Fruit fly (Drosophila melanogaster) whole organism, prepupa: ENCODE results near the gene Tango6.

Source experiments
- CG10631 ChIP-seq: fragments of 200-800 bp; sonication (Bioruptor generic); optimal IDR thresholded peaks from 2 replicates; lab custom pipeline; 2016; ENCODE audit warnings: missing biosample characterization, missing genetic modification characterization
- CG10669 ChIP-seq: fragments of 200-800 bp; sonication (Bioruptor generic); optimal IDR thresholded peaks from 3 replicates; lab custom pipeline; 2018; ENCODE audit warnings: missing biosample characterization, mild to moderate bottlenecking, missing genetic modification characterization, moderate library complexity
- CG11902 ChIP-seq: fragments of 200-800 bp; sonication (Bioruptor generic); optimal IDR thresholded peaks from 3 replicates; lab custom pipeline; 2016; ENCODE audit warnings: missing biosample characterization, missing genetic modification characterization
- CG15336 ChIP-seq: fragments of 200-800 bp; sonication (Bioruptor generic); IDR thresholded peaks from 2 replicates; pipeline ENCODE4 v1.3.6; 2022; ENCODE audit warnings: missing biosample characterization, missing genetic modification characterization
- CG16779 ChIP-seq: fragments of 200-800 bp; sonication (Bioruptor generic); optimal IDR thresholded peaks from 3 replicates; lab custom pipeline; 2017; ENCODE audit warnings: missing biosample characterization, mild to moderate bottlenecking, missing genetic modification characterization
- CG3032 ChIP-seq: fragments of 200-800 bp; optimal IDR thresholded peaks from 2 replicates; lab custom pipeline; 2019; ENCODE audit warnings: missing biosample characterization, mild to moderate bottlenecking, missing genetic modification characterization, moderate library complexity
- CG31627 ChIP-seq: fragments of 200-800 bp; sonication (Bioruptor generic); optimal IDR thresholded peaks from 3 replicates; lab custom pipeline; 2016; ENCODE audit warnings: missing biosample characterization, missing genetic modification characterization
- CG32006 ChIP-seq: fragments of 200-800 bp; sonication (Bioruptor generic); optimal IDR thresholded peaks from 3 replicates; lab custom pipeline; 2017; ENCODE audit warnings: missing biosample characterization, mild to moderate bottlenecking, missing genetic modification characterization
- CG34406 ChIP-seq: fragments of 200-800 bp; sonication (Bioruptor generic); optimal IDR thresholded peaks from 3 replicates; lab custom pipeline; 2016; ENCODE audit warnings: missing biosample characterization, missing genetic modification characterization
- CG6276 ChIP-seq: fragments of 200-800 bp; sonication (Bioruptor generic); optimal IDR thresholded peaks from 2 replicates; lab custom pipeline; 2017; ENCODE audit warnings: missing biosample characterization, mild to moderate bottlenecking, missing genetic modification characterization
- CG6808 ChIP-seq: fragments of 200-800 bp; sonication (Bioruptor generic); optimal IDR thresholded peaks from 3 replicates; lab custom pipeline; 2017; ENCODE audit warnings: missing biosample characterization, missing genetic modification characterization, mild to moderate bottlenecking, moderate library complexity, missing genetic modification reagents
- Eip75B ChIP-seq: fragments of 200-800 bp; sonication (Bioruptor generic); optimal IDR thresholded peaks from 3 replicates; lab custom pipeline; 2016; ENCODE audit warnings: missing biosample characterization, missing genetic modification characterization
- Eip78C ChIP-seq: fragments of 200-800 bp; sonication (Bioruptor generic); peaks from one replicate; lab custom pipeline; 2016; ENCODE audit warnings: missing biosample characterization, missing genetic modification characterization
- Eip93F ChIP-seq: fragments of 200-800 bp; sonication (Bioruptor generic); optimal IDR thresholded peaks from 2 replicates; lab custom pipeline; 2016; ENCODE audit warnings: missing biosample characterization, mild to moderate bottlenecking, missing genetic modification characterization
- Gug ChIP-seq: fragments of 200-800 bp; sonication (Bioruptor generic); IDR thresholded peaks from 2 replicates; pipeline ENCODE4 v1.3.6; 2022; ENCODE audit warnings: missing biosample characterization, missing genetic modification characterization
- Hr39 ChIP-seq: fragments of 200-800 bp; sonication (Bioruptor generic); optimal IDR thresholded peaks from 2 replicates; lab custom pipeline; 2016; ENCODE audit warnings: missing biosample characterization, missing genetic modification characterization
- Hr4 ChIP-seq: fragments of 200-800 bp; sonication (Bioruptor generic); optimal IDR thresholded peaks from 3 replicates; lab custom pipeline; 2016; ENCODE audit warnings: missing biosample characterization, missing genetic modification characterization
- Met ChIP-seq: fragments of 200-800 bp; sonication (Bioruptor generic); optimal IDR thresholded peaks from 3 replicates; lab custom pipeline; 2016; ENCODE audit warnings: missing biosample characterization, missing genetic modification characterization
- OdsH ChIP-seq: fragments of 200-800 bp; sonication (Bioruptor generic); optimal IDR thresholded peaks from 3 replicates; lab custom pipeline; 2016; ENCODE audit warnings: missing biosample characterization, missing genetic modification characterization
- Smox ChIP-seq: fragments of 200-800 bp; sonication (Bioruptor generic); optimal IDR thresholded peaks from 3 replicates; lab custom pipeline; 2016; ENCODE audit warnings: missing biosample characterization, missing genetic modification characterization
- Sox102F ChIP-seq: fragments of 200-800 bp; sonication (Bioruptor generic); optimal IDR thresholded peaks from 2 replicates; lab custom pipeline; 2016; ENCODE audit warnings: missing biosample characterization, mild to moderate bottlenecking, missing genetic modification characterization
- Sox14 ChIP-seq: fragments of 200-800 bp; sonication (Bioruptor generic); optimal IDR thresholded peaks from 3 replicates; lab custom pipeline; 2016; ENCODE audit warnings: missing biosample characterization, missing genetic modification characterization
- Sox15 ChIP-seq: fragments of 200-800 bp; sonication (Bioruptor generic); optimal IDR thresholded peaks from 3 replicates; lab custom pipeline; 2016; ENCODE audit warnings: missing biosample characterization, missing genetic modification characterization
- achi ChIP-seq: fragments of 200-800 bp; sonication (Bioruptor generic); optimal IDR thresholded peaks from 3 replicates; lab custom pipeline; 2016; ENCODE audit warnings: missing biosample characterization, missing genetic modification characterization
- cyc ChIP-seq: fragments of 200-800 bp; sonication (Bioruptor generic); optimal IDR thresholded peaks from 3 replicates; lab custom pipeline; 2016; ENCODE audit warnings: missing biosample characterization, missing genetic modification characterization
- dsx ChIP-seq: fragments of 200-800 bp; optimal IDR thresholded peaks from 3 replicates; lab custom pipeline; 2019; ENCODE audit warnings: missing biosample characterization, mild to moderate bottlenecking, missing genetic modification characterization, moderate library complexity; ENCODE audit not compliant: poor library complexity, severe bottlenecking
- esn ChIP-seq: fragments of 200-800 bp; sonication (Bioruptor generic); optimal IDR thresholded peaks from 2 replicates; lab custom pipeline; 2016; ENCODE audit warnings: missing biosample characterization, mild to moderate bottlenecking, missing genetic modification characterization, moderate library complexity
- lz ChIP-seq: fragments of 200-800 bp; sonication (Bioruptor generic); optimal IDR thresholded peaks from 3 replicates; lab custom pipeline; 2016; ENCODE audit warnings: missing biosample characterization, missing genetic modification characterization
- salr ChIP-seq, 2 experiments: fragments of 200-800 bp; sonication (Bioruptor generic); optimal IDR thresholded peaks; 3 replicates each; lab custom pipeline; 2016 to 2018; ENCODE audit warnings: missing biosample characterization in 2 of 2, missing genetic modification characterization in 2 of 2, mild to moderate bottlenecking in 1 of 2
- svp ChIP-seq: fragments of 200-800 bp; sonication (Bioruptor generic); peaks from one replicate; lab custom pipeline; 2016; ENCODE audit warnings: missing biosample characterization, missing genetic modification characterization
- vri ChIP-seq: fragments of 200-800 bp; sonication (Bioruptor generic); optimal IDR thresholded peaks from 3 replicates; lab custom pipeline; 2016; ENCODE audit warnings: missing biosample characterization, mild to moderate bottlenecking, missing genetic modification characterization

Tango6 gene

dm6 chr2L:19017060-19017459 is 48.2 kb downstream of the Tango6 start:
- TF ChIP-seq achi (GFP tag; lab: Kevin White, UChicago) (no peak), Eip75B (GFP tag; lab: Kevin White, UChicago) (no peak), CG6276 (no peak), CG34406 (GFP tag; lab: Kevin White, UChicago) (no peak), CG3032 (tag; lab: Kevin White, UChicago) (no peak), CG6808 (GFP tag; lab: Kevin White, UChicago) (no peak), CG16779 (tag; lab: Kevin White, UChicago) (no peak), CG11902 (GFP tag; lab: Kevin White, UChicago) (no peak), cyc (no peak), CG10669 (no peak), Gug (no peak), Sox14 (GFP tag; lab: Kevin White, UChicago) (no peak)

- TF ChIP-seq esn (GFP tag; lab: Kevin White, UChicago) (no peak), CG10631 (no peak), svp (peak; percentile 13)
- TF ChIP-seq, all 60 proteins: peak for 1
Measured at dm6 chr2L:19018266-19018665, 49.4 kb downstream of the Tango6 start.

- no peak for TF ChIP-seq Eip93F (GFP tag; lab: Kevin White, UChicago)
- TF ChIP-seq Hr39 (GFP tag; lab: Kevin White, UChicago), result peak; percentile 6
- peak; percentile 66 for TF ChIP-seq Eip78C
- peak; percentile 25 for TF ChIP-seq Met (GFP tag; lab: Kevin White, UChicago)
- TF ChIP-seq Hr4 (GFP tag; lab: Kevin White, UChicago), result peak; percentile 20
- peak; percentile 30 for TF ChIP-seq CG10631
- peak; percentile 5 for TF ChIP-seq CG3032 (tag; lab: Kevin White, UChicago)
- TF ChIP-seq OdsH, result peak; percentile 8
- no peak for TF ChIP-seq Eip75B (GFP tag; lab: Kevin White, UChicago)
- TF ChIP-seq dsx, result no peak
- TF ChIP-seq Smox (GFP tag; lab: Kevin White, UChicago), result peak; percentile 26
- no peak for TF ChIP-seq CG31627
- peak; percentile 41 for TF ChIP-seq CG6808 (GFP tag; lab: Kevin White, UChicago)
- peak; percentile 21 for TF ChIP-seq esn (GFP tag; lab: Kevin White, UChicago)
- TF ChIP-seq lz (GFP tag; lab: Kevin White, UChicago), result peak; percentile 29
- no peak for TF ChIP-seq Sox14 (GFP tag; lab: Kevin White, UChicago)
- TF ChIP-seq svp, result peak; percentile 62
- TF ChIP-seq salr (GFP tag; optimal IDR thresholded peaks at IDR 0.05; lab: Kevin White, UChicago), result peak in 1 of 2 experiments; percentile 1
- TF ChIP-seq CG32006 (GFP tag; lab: Kevin White, UChicago), result peak; percentile 45
Measured at dm6 chr2L:19019160-19019592, 50.3 kb downstream of the Tango6 start.

- TF ChIP-seq Sox15 (GFP tag; lab: Kevin White, UChicago) (no peak), CG15336 (GFP tag; lab: Robert Waterston, UW) (no peak), Eip75B (GFP tag; lab: Kevin White, UChicago) (no peak), Smox (GFP tag; lab: Kevin White, UChicago) (no peak), Eip78C (no peak), Sox102F (GFP tag; lab: Kevin White, UChicago) (no peak), salr (GFP tag; optimal IDR thresholded peaks at IDR 0.05; lab: Kevin White, UChicago) (no peak), Sox14 (GFP tag; lab: Kevin White, UChicago) (no peak), vri (GFP tag; lab: Kevin White, UChicago) (no peak), CG6276 (no peak)
- TF ChIP-seq, all 60 proteins: peak for 0
Measured at dm6 chr2L:19019640-19020039, 50.8 kb downstream of the Tango6 start.
